Worm (Caenorhabditis elegans): ENCODE data around the gene rcat-1.

DNA sequence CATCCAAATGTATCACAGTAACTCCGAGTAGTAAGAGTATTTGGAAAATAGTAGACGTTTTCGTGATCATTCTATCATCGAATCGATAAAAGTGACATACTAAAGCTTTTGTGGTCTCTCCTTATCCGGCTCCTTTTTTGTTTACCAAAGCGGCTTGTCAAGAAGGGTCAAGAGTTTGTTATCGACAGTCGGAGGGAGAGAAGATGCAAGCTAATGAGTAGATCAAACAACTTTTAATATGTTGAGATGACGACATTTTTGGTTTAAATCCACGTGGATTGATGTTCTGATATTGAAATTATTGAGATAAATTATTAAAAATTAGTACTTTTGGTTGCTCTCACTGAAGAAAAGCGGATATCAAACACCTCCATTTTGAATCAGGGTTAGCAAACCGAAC is 36.1 kb upstream of the rcat-1 start, which contains the start of gene T21D12.7:
- TF ChIP-seq snpc-4 (tag; optimal IDR thresholded peaks at IDR 0.05) (no peak), unc-39 (tag; optimal IDR thresholded peaks at IDR 0.05) (no peak)
